Worm (Caenorhabditis elegans) whole organism, L4 larva: ENCODE data around the gene cwp-1.

ENCODE experiments used
- D1046.2 ChIP-seq: fragments of 200-800 bp; sonication (Bioruptor generic); IDR thresholded peaks from 2 replicates; pipeline ENCODE4 v1.3.6; 2022; ENCODE audit warnings: missing genetic modification characterization, missing compliant biosample characterization
- F10B5.3 ChIP-seq: sonication (generic microtip); optimal IDR thresholded peaks from 2 replicates; lab custom pipeline; 2016; ENCODE audit warnings: mild to moderate bottlenecking, missing genetic modification characterization, missing compliant biosample characterization
- F37D6.2 ChIP-seq: sonication (generic microtip); optimal IDR thresholded peaks from 2 replicates; lab custom pipeline; 2016; ENCODE audit warnings: mild to moderate bottlenecking, missing genetic modification characterization, missing compliant biosample characterization
- F49E8.2 ChIP-seq: sonication (generic microtip); optimal IDR thresholded peaks from 2 replicates; lab custom pipeline; 2016; ENCODE audit warnings: missing compliant biosample characterization, mild to moderate bottlenecking, missing genetic modification characterization, borderline replicate concordance
- T26A8.4 ChIP-seq: fragments of 200-800 bp; sonication (Bioruptor generic); IDR thresholded peaks from 2 replicates; pipeline ENCODE4 v1.3.6; 2022; ENCODE audit warnings: missing genetic modification characterization, missing compliant biosample characterization
- Y105C5A.15 ChIP-seq: fragments of 200-800 bp; sonication (Bioruptor generic); IDR thresholded peaks from 2 replicates; pipeline ENCODE4 v1.3.6; 2022; ENCODE audit warnings: missing genetic modification characterization, missing compliant biosample characterization
- Y5F2A.4 ChIP-seq: fragments of 200-800 bp; sonication (Bioruptor generic); optimal IDR thresholded peaks from 2 replicates; lab custom pipeline; 2018; ENCODE audit warnings: mild to moderate bottlenecking, missing genetic modification characterization, missing compliant biosample characterization
- Y75B8A.6 ChIP-seq: fragments of 200-800 bp; sonication (Bioruptor generic); IDR thresholded peaks from 2 replicates; pipeline ENCODE4 v1.3.6; 2022; ENCODE audit warnings: missing genetic modification reagents, missing genetic modification characterization, missing compliant biosample characterization
- ama-1 ChIP-seq: fragments of 150-350 bp; optimal IDR thresholded peaks from 2 replicates; lab custom pipeline; 2014; ENCODE audit warnings: inconsistent platforms, mixed read lengths
- arid-1 ChIP-seq: fragments of 200-800 bp; sonication (Bioruptor generic); conservative IDR thresholded peaks from 2 replicates; pipeline ENCODE4 v1.3.6; 2022; ENCODE audit warnings: missing genetic modification reagents, missing genetic modification characterization, missing compliant biosample characterization
- attf-4 ChIP-seq: sonication (generic microtip); optimal IDR thresholded peaks from 3 replicates; lab custom pipeline; 2017; ENCODE audit warnings: missing biosample characterization, missing genetic modification characterization
- ceh-20 ChIP-seq: fragments of 200-800 bp; sonication (Bioruptor generic); IDR thresholded peaks from 2 replicates; pipeline ENCODE4 v1.3.6; 2022; ENCODE audit warnings: missing genetic modification reagents, missing genetic modification characterization, missing compliant biosample characterization
- ceh-44 ChIP-seq: fragments of 200-800 bp; sonication (Bioruptor generic); IDR thresholded peaks from 2 replicates; pipeline ENCODE4 v1.3.6; 2022; ENCODE audit warnings: missing genetic modification reagents, missing genetic modification characterization, missing compliant biosample characterization
- daf-12 ChIP-seq: fragments of 150-350 bp; optimal IDR thresholded peaks from 2 replicates; lab custom pipeline; 2014; ENCODE audit warnings: missing biosample characterization, missing genetic modification reagents, missing genetic modification characterization
- dpl-1 ChIP-seq: fragments of 150-350 bp; optimal IDR thresholded peaks from 2 replicates; lab custom pipeline; 2014; ENCODE audit warnings: missing biosample characterization, missing genetic modification reagents, missing genetic modification characterization
- dve-1 ChIP-seq: sonication (generic microtip); optimal IDR thresholded peaks from 2 replicates; lab custom pipeline; 2017; ENCODE audit warnings: antibody characterized with exemption, mild to moderate bottlenecking, missing genetic modification characterization, missing compliant biosample characterization; ENCODE audit not compliant: insufficient read depth
- fkh-10 ChIP-seq: fragments of 150-350 bp; optimal IDR thresholded peaks from 2 replicates; lab custom pipeline; 2014; ENCODE audit warnings: missing biosample characterization, missing genetic modification reagents, missing genetic modification characterization
- fos-1 ChIP-seq: fragments of 150-350 bp; optimal IDR thresholded peaks from 2 replicates; lab custom pipeline; 2014; ENCODE audit warnings: missing biosample characterization, missing genetic modification characterization
- gei-8 ChIP-seq: fragments of 200-800 bp; sonication (Bioruptor generic); optimal IDR thresholded peaks from 2 replicates; lab custom pipeline; 2018; ENCODE audit warnings: mild to moderate bottlenecking, missing genetic modification characterization, missing compliant biosample characterization
- hlh-11 ChIP-seq: fragments of 200-800 bp; sonication (Bioruptor generic); optimal IDR thresholded peaks from 2 replicates; lab custom pipeline; 2018; ENCODE audit warnings: mild to moderate bottlenecking, missing genetic modification characterization, missing compliant biosample characterization
- hmg-1.1 ChIP-seq: fragments of 200-800 bp; sonication (Bioruptor generic); IDR thresholded peaks from 2 replicates; pipeline ENCODE4 v1.3.6; 2022; ENCODE audit warnings: missing genetic modification reagents, missing genetic modification characterization, missing compliant biosample characterization
- jun-1 ChIP-seq: fragments of 150-350 bp; optimal IDR thresholded peaks from 2 replicates; lab custom pipeline; 2014; ENCODE audit warnings: missing biosample characterization, missing genetic modification reagents, missing genetic modification characterization
- lin-13 ChIP-seq: fragments of 150-350 bp; optimal IDR thresholded peaks from 2 replicates; lab custom pipeline; 2014; ENCODE audit warnings: missing biosample characterization, missing genetic modification reagents, missing genetic modification characterization
- lin-15B ChIP-seq: fragments of 150-350 bp; sonication (generic microtip); optimal IDR thresholded peaks from 3 replicates; lab custom pipeline; 2014; ENCODE audit warnings: missing biosample characterization, missing genetic modification characterization
- lin-29 ChIP-seq: fragments of 200-800 bp; sonication (Bioruptor generic); IDR thresholded peaks from 2 replicates; pipeline ENCODE4 v1.3.6; 2022; ENCODE audit warnings: missing genetic modification reagents, missing genetic modification characterization, missing compliant biosample characterization
- lin-38 ChIP-seq: fragments of 200-800 bp; sonication (Bioruptor generic); IDR thresholded peaks from 2 replicates; pipeline ENCODE4 v1.3.6; 2022; ENCODE audit warnings: missing genetic modification reagents, missing genetic modification characterization, missing compliant biosample characterization
- mep-1 ChIP-seq: fragments of 150-350 bp; sonication (generic microtip); optimal IDR thresholded peaks from 3 replicates; lab custom pipeline; 2014; ENCODE audit warnings: missing biosample characterization, missing genetic modification characterization
- mes-2 ChIP-seq: sonication (generic microtip); optimal IDR thresholded peaks from 2 replicates; lab custom pipeline; 2016; ENCODE audit warnings: missing genotype, mild to moderate bottlenecking, missing genetic modification characterization, missing compliant biosample characterization; ENCODE audit not compliant: poor library complexity, severe bottlenecking
- nhr-111 ChIP-seq: fragments of 200-800 bp; sonication (Bioruptor generic); optimal IDR thresholded peaks from 2 replicates; lab custom pipeline; 2018; ENCODE audit warnings: mild to moderate bottlenecking, missing genetic modification characterization, missing compliant biosample characterization
- nhr-25 ChIP-seq: sonication (generic microtip); optimal IDR thresholded peaks from 2 replicates; lab custom pipeline; 2017; ENCODE audit warnings: missing genetic modification characterization, mild to moderate bottlenecking, missing compliant biosample characterization, antibody characterized with exemption, moderate library complexity, borderline replicate concordance; ENCODE audit not compliant: insufficient read depth
- nhr-42 ChIP-seq: fragments of 200-800 bp; sonication (Bioruptor generic); IDR thresholded peaks from 2 replicates; pipeline ENCODE4 v1.3.6; 2022; ENCODE audit warnings: missing genetic modification characterization, missing compliant biosample characterization
- nhr-6 ChIP-seq: fragments of 150-350 bp; optimal IDR thresholded peaks from 2 replicates; lab custom pipeline; 2014; ENCODE audit warnings: missing biosample characterization, missing genetic modification characterization
- nhr-77 ChIP-seq: fragments of 150-350 bp; optimal IDR thresholded peaks from 2 replicates; lab custom pipeline; 2014; ENCODE audit warnings: missing biosample characterization, missing genetic modification characterization
- php-3 ChIP-seq: fragments of 200-800 bp; sonication (Bioruptor generic); IDR thresholded peaks from 2 replicates; pipeline ENCODE4 v1.3.6; 2022; ENCODE audit warnings: missing genetic modification reagents, missing genetic modification characterization, missing compliant biosample characterization
- pqm-1 ChIP-seq: sonication (generic microtip); optimal IDR thresholded peaks from 2 replicates; lab custom pipeline; 2017; ENCODE audit warnings: missing biosample characterization, missing genetic modification characterization
- rbr-2 ChIP-seq: sonication (generic microtip); optimal IDR thresholded peaks from 2 replicates; lab custom pipeline; 2016; ENCODE audit warnings: missing genotype, missing genetic modification characterization, missing compliant biosample characterization
- sdz-12 ChIP-seq: fragments of 200-800 bp; sonication (Bioruptor generic); optimal IDR thresholded peaks from 2 replicates; lab custom pipeline; 2018; ENCODE audit warnings: mild to moderate bottlenecking, missing genetic modification characterization, missing compliant biosample characterization
- skn-1 ChIP-seq: fragments of 150-350 bp; optimal IDR thresholded peaks from 2 replicates; lab custom pipeline; 2014; ENCODE audit warnings: missing biosample characterization, missing genetic modification characterization
- spr-1 ChIP-seq: sonication (generic microtip); optimal IDR thresholded peaks from 2 replicates; lab custom pipeline; 2016; ENCODE audit warnings: mild to moderate bottlenecking, missing genetic modification characterization, missing compliant biosample characterization
- spr-3 ChIP-seq: fragments of 200-800 bp; sonication (Bioruptor generic); optimal IDR thresholded peaks from 2 replicates; lab custom pipeline; 2018; ENCODE audit warnings: mild to moderate bottlenecking, missing genetic modification characterization, missing compliant biosample characterization
- tag-97 ChIP-seq: fragments of 200-800 bp; sonication (Bioruptor generic); IDR thresholded peaks from 2 replicates; pipeline ENCODE4 v1.3.6; 2022; ENCODE audit warnings: missing genetic modification characterization, missing compliant biosample characterization
- unc-39 ChIP-seq: sonication (generic microtip); optimal IDR thresholded peaks from 2 replicates; lab custom pipeline; 2017; ENCODE audit warnings: missing biosample characterization, missing genetic modification characterization
- unc-62 ChIP-seq, 3 experiments: fragments of 150-350 bp in 1 of 3; sonication (generic microtip); optimal IDR thresholded peaks in 2 of 3; peaks in 1 of 3; 1 replicate in 1 of 3; 2 replicates in 2 of 3; lab custom pipeline; 2014 to 2017; ENCODE audit warnings: missing biosample characterization in 3 of 3, missing genetic modification characterization in 3 of 3, missing genetic modification reagents in 3 of 3, missing genotype in 1 of 3
- vab-7 ChIP-seq: fragments of 200-800 bp; sonication (Bioruptor generic); IDR thresholded peaks from 2 replicates; pipeline ENCODE4 v1.3.6; 2022; ENCODE audit warnings: missing genetic modification reagents, missing genetic modification characterization, missing compliant biosample characterization
- zfp-3 ChIP-seq: fragments of 200-800 bp; sonication (Bioruptor generic); conservative IDR thresholded peaks from 2 replicates; pipeline ENCODE4 v1.3.6; 2022; ENCODE audit warnings: missing genetic modification reagents, missing genetic modification characterization, missing compliant biosample characterization
- zip-11 ChIP-seq: fragments of 200-800 bp; sonication (Bioruptor generic); IDR thresholded peaks from 2 replicates; pipeline ENCODE4 v1.3.6; 2022; ENCODE audit warnings: missing genetic modification characterization, missing compliant biosample characterization

cwp-1 gene

ce11 chrV:4826710-4827380, 14.2 kb downstream of the cwp-1 start, which contains the start of the genes hsp-6 and C37H5.5 (continued):
- peak; percentile 86 for TF ChIP-seq lin-13
- peak; percentile 26 for TF ChIP-seq ama-1 (lab: Kevin White, UChicago)
- TF ChIP-seq sdz-12 (GFP tag; lab: Kevin White, UChicago): no peak
- peak; percentile 64; the same call in 1 of the 2 replicates for TF ChIP-seq nhr-42 (GFP tag; lab: Robert Waterston, UW)
- peak; percentile 79 for TF ChIP-seq lin-38 (GFP tag; lab: Robert Waterston, UW)
- TF ChIP-seq nhr-77 (tag; lab: Kevin White, UChicago): peak; percentile 79
- TF ChIP-seq mes-2 (tag; lab: Kevin White, UChicago): peak; percentile 92
- 0 out of 2 replicates have a peak, but pooled peaks have one; percentile 64 for TF ChIP-seq Y105C5A.15 (GFP tag; lab: Robert Waterston, UW)
- TF ChIP-seq jun-1 (tag; lab: Kevin White, UChicago): no peak
- no peak for TF ChIP-seq lin-29 (GFP tag; lab: Robert Waterston, UW)
- peak; percentile 70 for TF ChIP-seq spr-1 (tag; lab: Kevin White, UChicago)
- peak; percentile 66; the same call in 1 of the 2 replicates for TF ChIP-seq ceh-20 (GFP tag; lab: Robert Waterston, UW)
- TF ChIP-seq F49E8.2: peak; percentile 36

DNA sequence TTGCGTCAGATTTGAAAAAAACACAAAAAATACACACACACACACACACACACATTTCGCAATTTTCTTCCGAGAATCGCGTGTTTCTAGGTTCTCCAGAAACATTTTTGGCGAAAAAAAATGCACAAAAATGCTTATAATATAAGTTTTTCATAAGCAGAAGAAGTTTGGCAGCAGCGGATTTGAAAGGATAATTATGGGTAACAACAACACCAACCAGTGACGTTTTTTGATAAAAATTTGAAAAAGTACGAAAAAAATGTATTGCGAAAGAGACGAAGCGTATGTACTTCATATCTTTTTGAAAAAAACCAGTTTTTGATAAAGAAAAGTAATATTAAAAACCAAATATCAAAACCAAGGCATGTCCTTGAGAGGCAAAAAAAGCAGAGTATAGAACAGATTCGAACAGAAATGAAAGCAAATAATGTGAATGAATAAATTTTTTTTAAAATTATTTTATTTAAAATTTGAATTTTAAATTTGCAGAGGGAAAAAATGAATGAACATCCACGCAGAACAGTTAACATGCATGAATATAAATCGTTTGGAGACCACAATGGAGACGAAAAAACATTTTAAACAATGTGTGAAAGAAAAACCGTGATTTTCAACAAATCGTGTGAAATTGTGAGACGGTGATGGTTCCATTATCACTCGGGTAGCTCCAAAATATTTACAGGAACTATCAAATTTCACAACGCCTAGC, 17.2 kb downstream of the cwp-1 start:
- TF ChIP-seq attf-4 (tag; lab: Kevin White, UChicago) (no peak), D1046.2 (GFP tag; lab: Robert Waterston, UW) (no peak), lin-15B (peak; percentile 39), arid-1 (peak; percentile 40; the same call in 1 of the 2 replicates), unc-39 (tag; lab: Kevin White, UChicago) (no peak), hmg-1.1 (GFP tag; lab: Robert Waterston, UW) (no peak), pqm-1 (no peak), Y75B8A.6 (0 out of 2 replicates have a peak, but pooled peaks have one; percentile 50), vab-7 (GFP tag; lab: Robert Waterston, UW) (no peak), dpl-1 (peak; percentile 3), skn-1 (tag; lab: Kevin White, UChicago) (no peak), Y5F2A.4 (no peak), tag-97 (GFP tag; lab: Robert Waterston, UW) (no peak), spr-3 (GFP tag; lab: Kevin White, UChicago) (peak; percentile 24), nhr-111 (GFP tag; lab: Kevin White, UChicago) (peak; percentile 36), daf-12 (tag; lab: Kevin White, UChicago) (no peak), fkh-10 (no peak), unc-62 (GFP tag; optimal IDR thresholded peaks at IDR 0.05 in 1 of 2; lab: Kevin White, UChicago) (no peak), unc-62 (tag; optimal IDR thresholded peaks at IDR 0.05; lab: Kevin White, UChicago) (no peak), ceh-44 (GFP tag; lab: Robert Waterston, UW) (no peak), fos-1 (tag; lab: Kevin White, UChicago) (no peak), nhr-6 (no peak), zfp-3 (GFP tag; lab: Robert Waterston, UW) (peak; percentile 91), dve-1 (tag; lab: Kevin White, UChicago) (peak; percentile 60), sdz-12 (GFP tag; lab: Kevin White, UChicago) (no peak), rbr-2 (tag; lab: Kevin White, UChicago) (no peak), T26A8.4 (GFP tag; lab: Robert Waterston, UW) (peak; percentile 60; the same call in 1 of the 2 replicates), zip-11 (GFP tag; lab: Robert Waterston, UW) (0 out of 2 replicates have a peak, but pooled peaks have one; percentile 6), F37D6.2 (tag; lab: Kevin White, UChicago) (no peak), lin-38 (GFP tag; lab: Robert Waterston, UW) (peak; percentile 55), mep-1 (tag; lab: Kevin White, UChicago) (peak; percentile 80), php-3 (GFP tag; lab: Robert Waterston, UW) (no peak), Y105C5A.15 (GFP tag; lab: Robert Waterston, UW) (no peak), F49E8.2 (peak; percentile 23), gei-8 (GFP tag; lab: Kevin White, UChicago) (peak; percentile 54), hlh-11 (tag; lab: Kevin White, UChicago) (peak; percentile 15), F10B5.3 (tag; lab: Kevin White, UChicago) (peak; percentile 35), nhr-25 (tag; lab: Kevin White, UChicago) (no peak)
